Worm (Caenorhabditis elegans) whole organism, late embryonic: ENCODE measurements around the gene Y57E12AR.1.
"Not testable (repeated sequence)": the region's sequence is repeated elsewhere in the genome, so short reads cannot be mapped to it uniquely, and the experiment has no call there.

Experiments
- C08G9.2 ChIP-seq: sonication (generic microtip); optimal IDR thresholded peaks from 2 replicates; lab custom pipeline; 2016; ENCODE audit warnings: mild to moderate bottlenecking, missing genetic modification characterization, moderate library complexity, missing compliant biosample characterization
- F13H6.1 ChIP-seq: sonication (generic microtip); optimal IDR thresholded peaks from 2 replicates; lab custom pipeline; 2016; ENCODE audit warnings: missing genetic modification characterization, missing compliant biosample characterization
- K09A11.1 ChIP-seq: sonication (generic microtip); optimal IDR thresholded peaks from 2 replicates; lab custom pipeline; 2017; ENCODE audit warnings: antibody characterized with exemption, mild to moderate bottlenecking, missing genetic modification characterization, missing compliant biosample characterization; ENCODE audit not compliant: insufficient read depth
- T23F11.4 ChIP-seq: fragments of 200-800 bp; sonication (Bioruptor generic); optimal IDR thresholded peaks from 2 replicates; lab custom pipeline; 2018; ENCODE audit warnings: mild to moderate bottlenecking, missing genetic modification characterization, missing compliant biosample characterization
- ceh-18 ChIP-seq: sonication (generic microtip); optimal IDR thresholded peaks from 2 replicates; lab custom pipeline; 2016; ENCODE audit warnings: missing genetic modification characterization, missing compliant biosample characterization
- ceh-19 ChIP-seq: fragments of 200-800 bp; sonication (Bioruptor generic); optimal IDR thresholded peaks from 2 replicates; lab custom pipeline; 2018; ENCODE audit warnings: mild to moderate bottlenecking, missing genetic modification characterization, missing compliant biosample characterization
- ceh-2 ChIP-seq: sonication (generic microtip); optimal IDR thresholded peaks from 2 replicates; lab custom pipeline; 2016; ENCODE audit warnings: missing genotype, missing genetic modification characterization, missing compliant biosample characterization
- ceh-22 ChIP-seq: sonication (generic microtip); optimal IDR thresholded peaks from 2 replicates; lab custom pipeline; 2017; ENCODE audit warnings: missing biosample characterization, missing genetic modification characterization
- ceh-30 ChIP-seq: fragments of 150-350 bp; optimal IDR thresholded peaks from 2 replicates; lab custom pipeline; 2014; ENCODE audit warnings: missing biosample characterization, missing genetic modification characterization
- ceh-45 ChIP-seq: fragments of 200-800 bp; sonication (Bioruptor generic); IDR thresholded peaks from 2 replicates; pipeline ENCODE4 v1.3.6; 2022; ENCODE audit warnings: missing genetic modification reagents, missing genetic modification characterization, missing compliant biosample characterization
- ceh-48 ChIP-seq: sonication (generic microtip); optimal IDR thresholded peaks from 2 replicates; lab custom pipeline; 2016; ENCODE audit warnings: missing genetic modification characterization, inconsistent platforms, missing compliant biosample characterization
- ceh-6 ChIP-seq: fragments of 200-800 bp; sonication (Bioruptor generic); optimal IDR thresholded peaks from 2 replicates; lab custom pipeline; 2018; ENCODE audit warnings: mild to moderate bottlenecking, missing genetic modification characterization, missing compliant biosample characterization
- ceh-9 ChIP-seq: sonication (generic microtip); optimal IDR thresholded peaks from 2 replicates; lab custom pipeline; 2016; ENCODE audit warnings: mild to moderate bottlenecking, missing genetic modification characterization, inconsistent platforms, missing compliant biosample characterization
- dve-1 ChIP-seq: sonication (generic microtip); optimal IDR thresholded peaks from 2 replicates; lab custom pipeline; 2017; ENCODE audit warnings: antibody characterized with exemption, mild to moderate bottlenecking, missing genetic modification characterization, missing compliant biosample characterization
- elt-2 ChIP-seq: sonication (generic microtip); optimal IDR thresholded peaks from 2 replicates; lab custom pipeline; 2016; ENCODE audit warnings: missing genetic modification reagents, missing genetic modification characterization, missing compliant biosample characterization
- elt-4 ChIP-seq: sonication (generic microtip); optimal IDR thresholded peaks from 2 replicates; lab custom pipeline; 2016; ENCODE audit warnings: missing genetic modification characterization, missing compliant biosample characterization
- ets-4 ChIP-seq: sonication (generic microtip); optimal IDR thresholded peaks from 2 replicates; lab custom pipeline; 2016; ENCODE audit warnings: missing genetic modification characterization, missing compliant biosample characterization
- eyg-1 ChIP-seq: sonication (generic microtip); optimal IDR thresholded peaks from 2 replicates; lab custom pipeline; 2016; ENCODE audit warnings: missing genotype, missing genetic modification characterization, missing compliant biosample characterization
- fax-1 ChIP-seq: sonication (generic microtip); optimal IDR thresholded peaks from 2 replicates; lab custom pipeline; 2016; ENCODE audit warnings: missing genotype, missing genetic modification characterization, missing compliant biosample characterization
- gmeb-2 ChIP-seq: sonication (generic microtip); optimal IDR thresholded peaks from 2 replicates; lab custom pipeline; 2016; ENCODE audit warnings: missing genetic modification characterization, inconsistent platforms, missing compliant biosample characterization
- hlh-13 ChIP-seq: fragments of 200-800 bp; sonication (Bioruptor generic); optimal IDR thresholded peaks from 2 replicates; lab custom pipeline; 2018; ENCODE audit warnings: mild to moderate bottlenecking, missing genetic modification characterization, missing compliant biosample characterization
- hlh-30 ChIP-seq: sonication (generic microtip); optimal IDR thresholded peaks from 2 replicates; lab custom pipeline; 2017; ENCODE audit warnings: antibody characterized with exemption, missing genetic modification characterization, missing compliant biosample characterization; ENCODE audit not compliant: insufficient read depth
- hlh-8 ChIP-seq: sonication (generic microtip); optimal IDR thresholded peaks from 2 replicates; lab custom pipeline; 2016; ENCODE audit warnings: missing genotype, missing genetic modification characterization, missing compliant biosample characterization
- lim-6 ChIP-seq: sonication (generic microtip); optimal IDR thresholded peaks from 2 replicates; lab custom pipeline; 2016; ENCODE audit warnings: missing genetic modification characterization, missing compliant biosample characterization
- lin-11 ChIP-seq: fragments of 200-800 bp; sonication (Bioruptor generic); optimal IDR thresholded peaks from 2 replicates; lab custom pipeline; 2018; ENCODE audit warnings: mild to moderate bottlenecking, missing genetic modification characterization, missing compliant biosample characterization
- madf-2 ChIP-seq: sonication (generic microtip); optimal IDR thresholded peaks from 2 replicates; lab custom pipeline; 2017; ENCODE audit warnings: missing genetic modification characterization, missing compliant biosample characterization
- nhr-232 ChIP-seq: sonication (generic microtip); optimal IDR thresholded peaks from 2 replicates; lab custom pipeline; 2016; ENCODE audit warnings: missing genetic modification characterization, missing compliant biosample characterization
- npax-4 ChIP-seq: sonication (generic microtip); optimal IDR thresholded peaks from 2 replicates; lab custom pipeline; 2016; ENCODE audit warnings: missing genetic modification characterization, missing compliant biosample characterization
- odd-2 ChIP-seq: sonication (generic microtip); optimal IDR thresholded peaks from 2 replicates; lab custom pipeline; 2017; ENCODE audit warnings: antibody characterized with exemption, mild to moderate bottlenecking, missing genetic modification characterization, missing compliant biosample characterization
- pag-3 ChIP-seq: sonication (generic microtip); optimal IDR thresholded peaks from 2 replicates; lab custom pipeline; 2016; ENCODE audit warnings: missing compliant biosample characterization, missing genetic modification characterization, borderline replicate concordance
- pax-1 ChIP-seq: fragments of 150-350 bp; optimal IDR thresholded peaks from 2 replicates; lab custom pipeline; 2014; ENCODE audit warnings: missing biosample characterization, missing genetic modification characterization
- pha-2 ChIP-seq: sonication (generic microtip); optimal IDR thresholded peaks from 2 replicates; lab custom pipeline; 2017; ENCODE audit warnings: mild to moderate bottlenecking, missing genetic modification characterization, missing compliant biosample characterization
- pha-4 ChIP-seq: fragments of 150-350 bp; optimal IDR thresholded peaks from 2 replicates; lab custom pipeline; 2018; ENCODE audit warnings: missing biosample characterization, missing genetic modification reagents, missing genetic modification characterization
- pros-1 ChIP-seq: fragments of 150-350 bp; optimal IDR thresholded peaks from 2 replicates; lab custom pipeline; 2014; ENCODE audit warnings: missing biosample characterization, missing genetic modification reagents, missing genetic modification characterization
- sox-2 ChIP-seq: fragments of 200-800 bp; sonication (Bioruptor generic); IDR thresholded peaks from 2 replicates; pipeline ENCODE4 v1.3.6; 2022; ENCODE audit warnings: missing genetic modification reagents, missing genetic modification characterization, missing compliant biosample characterization
- sox-4 ChIP-seq: sonication (generic microtip); optimal IDR thresholded peaks from 2 replicates; lab custom pipeline; 2017; ENCODE audit warnings: mild to moderate bottlenecking, missing genetic modification characterization, inconsistent platforms, missing compliant biosample characterization
- tbx-7 ChIP-seq: sonication (generic microtip); optimal IDR thresholded peaks from 2 replicates; lab custom pipeline; 2016; ENCODE audit warnings: missing genotype, missing genetic modification characterization, missing compliant biosample characterization
- ttx-3 ChIP-seq: sonication (generic microtip); optimal IDR thresholded peaks from 2 replicates; lab custom pipeline; 2016; ENCODE audit warnings: missing genetic modification reagents, missing genetic modification characterization, missing compliant biosample characterization
- unc-3 ChIP-seq, 2 experiments: fragments of 200-800 bp in 1 of 2; sonication (Bioruptor generic) in 1 of 2; sonication (generic microtip) in 1 of 2; conservative IDR thresholded peaks in 1 of 2; optimal IDR thresholded peaks in 1 of 2; 2 replicates each; pipeline versions ENCODE4 v1.3.6 to Lab custom; 2016 to 2022; ENCODE audit warnings: missing compliant biosample characterization in 2 of 2, missing genetic modification characterization in 2 of 2, missing genetic modification reagents in 1 of 2
- unc-42 ChIP-seq: sonication (generic microtip); optimal IDR thresholded peaks from 2 replicates; lab custom pipeline; 2016; ENCODE audit warnings: missing genotype, missing genetic modification characterization, missing compliant biosample characterization
- unc-55 ChIP-seq: sonication (generic microtip); optimal IDR thresholded peaks from 2 replicates; lab custom pipeline; 2017; ENCODE audit warnings: missing biosample characterization, missing genetic modification reagents, missing genetic modification characterization
- unc-86 ChIP-seq: sonication (generic microtip); optimal IDR thresholded peaks from 2 replicates; lab custom pipeline; 2016; ENCODE audit warnings: missing genetic modification characterization, missing compliant biosample characterization
- zip-5 ChIP-seq: sonication (generic microtip); optimal IDR thresholded peaks from 2 replicates; lab custom pipeline; 2016; ENCODE audit warnings: missing genetic modification characterization, missing compliant biosample characterization
- ztf-16 ChIP-seq: sonication (generic microtip); optimal IDR thresholded peaks from 2 replicates; lab custom pipeline; 2017; ENCODE audit warnings: missing genetic modification characterization, missing compliant biosample characterization

Gene Y57E12AR.1

ce11 chrV:7069605-7070004, 4.5 kb upstream of the Y57E12AR.1 start:
- TF ChIP-seq ceh-30 (no peak), unc-86 (no peak), ceh-6 (no peak), ztf-16 (tag; lab: Kevin White, UChicago) (no peak), nhr-232 (tag; lab: Kevin White, UChicago) (no peak), elt-2 (no peak), lin-11 (no peak), ets-4 (tag; lab: Kevin White, UChicago) (no peak), zip-5 (no peak), ceh-9 (tag; lab: Kevin White, UChicago) (no peak), elt-4 (tag; lab: Kevin White, UChicago) (no peak), madf-2 (tag; lab: Kevin White, UChicago) (no peak), pha-4 (tag; lab: Kevin White, UChicago) (no peak), pros-1 (no peak)

DNA sequence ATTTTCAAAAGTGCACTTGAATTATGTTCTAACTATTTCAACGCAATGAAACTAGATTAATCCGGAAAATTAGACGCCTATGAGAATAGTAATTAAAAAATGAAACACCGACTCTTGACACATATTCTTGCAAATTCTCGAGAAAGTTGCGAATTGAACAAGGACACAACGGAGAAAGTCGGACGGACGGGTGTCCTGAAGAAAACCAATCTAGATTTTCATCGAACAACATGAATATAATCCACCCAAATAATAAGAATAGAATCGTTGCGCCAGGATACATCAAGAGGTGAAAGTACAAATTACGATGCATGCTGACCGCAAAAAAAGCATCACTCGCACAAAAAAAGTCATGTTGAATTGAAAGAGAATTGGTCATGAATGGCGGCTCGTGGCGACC, 3.7 kb upstream of the Y57E12AR.1 start:
- TF ChIP-seq pha-2 (no peak), ceh-19 (GFP tag; lab: Kevin White, UChicago) (no peak), pag-3 (tag; lab: Kevin White, UChicago) (no peak), eyg-1 (no peak), unc-42 (no peak), elt-4 (tag; lab: Kevin White, UChicago) (no peak), unc-3 (GFP tag; conservative IDR thresholded peaks at IDR 0.05; lab: Robert Waterston, UW) (no peak), unc-3 (tag; optimal IDR thresholded peaks at IDR 0.05; lab: Kevin White, UChicago) (no peak), sox-4 (tag; lab: Kevin White, UChicago) (no peak), ceh-2 (no peak), nhr-232 (tag; lab: Kevin White, UChicago) (no peak), T23F11.4 (GFP tag; lab: Kevin White, UChicago) (no peak), ceh-9 (tag; lab: Kevin White, UChicago) (no peak), unc-55 (GFP tag; lab: Kevin White, UChicago) (no peak), ceh-22 (no peak), madf-2 (tag; lab: Kevin White, UChicago) (no peak)

- TF ChIP-seq sox-4, ceh-9, C08G9.2 (tag; lab: Kevin White, UChicago): not testable (repeated sequence)
Observed at ce11 chrV:7062790-7063189, 2.3 kb downstream of the Y57E12AR.1 start, which contains the start of gene tmem-258. tmem-258 (plus strand) TSS chrV:7063174.

- TF ChIP-seq sox-4 (tag; lab: Kevin White, UChicago) (peak; percentile 41), ttx-3 (tag; lab: Kevin White, UChicago) (peak; percentile 69), ceh-9 (tag; lab: Kevin White, UChicago) (no peak), odd-2 (tag; lab: Kevin White, UChicago) (peak; percentile 34), pax-1 (tag; lab: Kevin White, UChicago) (no peak), ceh-30 (no peak), hlh-13 (GFP tag; lab: Kevin White, UChicago) (no peak), npax-4 (peak; percentile 55), hlh-8 (peak; percentile 61), gmeb-2 (tag; lab: Kevin White, UChicago) (peak; percentile 31), lim-6 (tag; lab: Kevin White, UChicago) (no peak), tbx-7 (no peak), ceh-18 (tag; lab: Kevin White, UChicago) (peak; percentile 72), ceh-48 (peak; percentile 64), unc-86 (peak; percentile 65), ceh-45 (GFP tag; lab: Robert Waterston, UW) (no peak), ceh-22 (no peak), unc-3 (GFP tag; conservative IDR thresholded peaks at IDR 0.05; lab: Robert Waterston, UW) (peak; percentile 60), unc-3 (tag; optimal IDR thresholded peaks at IDR 0.05; lab: Kevin White, UChicago) (peak; percentile 60), dve-1 (tag; lab: Kevin White, UChicago) (peak; percentile 74), elt-4 (tag; lab: Kevin White, UChicago) (no peak), K09A11.1 (tag; lab: Kevin White, UChicago) (no peak), ceh-6 (peak; percentile 56), pag-3 (tag; lab: Kevin White, UChicago) (no peak), hlh-30 (tag; lab: Kevin White, UChicago) (peak; percentile 88), nhr-232 (tag; lab: Kevin White, UChicago) (peak; percentile 63), ceh-2 (peak; percentile 19), sox-2 (GFP tag; lab: Robert Waterston, UW) (peak; percentile 18; the same call in 1 of the 2 replicates), fax-1 (tag; lab: Kevin White, UChicago) (peak; percentile 39), F13H6.1 (tag; lab: Kevin White, UChicago) (peak; percentile 73), ztf-16 (tag; lab: Kevin White, UChicago) (peak; percentile 64), pha-4 (tag; lab: Kevin White, UChicago) (no peak)
Observed at ce11 chrV:7060396-7060795, 4.7 kb downstream of the Y57E12AR.1 start, which contains the start of the genes Y57E12AL.6 and Y57E12AL.1. Y57E12AL.6 (minus strand) TSS chrV:7060470. Y57E12AL.1 (plus strand) TSS chrV:7060530.
